Worm (Caenorhabditis elegans) whole organism, L4 larva: ENCODE results near the gene ZC477.7.

ENCODE experiments used
- ZK546.5 ChIP-seq, 2 experiments: sonication (generic microtip); optimal IDR thresholded peaks; 2 replicates each; lab custom pipeline; 2017; ENCODE audit warnings: missing biosample characterization in 2 of 2, missing genetic modification characterization in 2 of 2
- lin-1 ChIP-seq: fragments of 200-800 bp; sonication (Bioruptor generic); IDR thresholded peaks from 2 replicates; pipeline ENCODE4 v1.3.6; 2022; ENCODE audit warnings: missing genetic modification reagents, missing genetic modification characterization, missing compliant biosample characterization
- lir-3 ChIP-seq: sonication (generic microtip); optimal IDR thresholded peaks from 2 replicates; lab custom pipeline; 2016; ENCODE audit warnings: mild to moderate bottlenecking, missing genetic modification characterization, missing compliant biosample characterization
- nhr-102 ChIP-seq: sonication (generic microtip); optimal IDR thresholded peaks from 2 replicates; lab custom pipeline; 2016; ENCODE audit warnings: mild to moderate bottlenecking, missing genetic modification characterization, moderate library complexity, missing compliant biosample characterization
- unc-39 ChIP-seq: sonication (generic microtip); optimal IDR thresholded peaks from 2 replicates; lab custom pipeline; 2017; ENCODE audit warnings: missing biosample characterization, missing genetic modification characterization

ce11 chrIV:7062697-7063096, 48.6 kb downstream of the ZC477.7 start:
- no peak for TF ChIP-seq nhr-102 (tag; lab: Kevin White, UChicago)
- TF ChIP-seq ZK546.5 (tag; optimal IDR thresholded peaks at IDR 0.05; lab: Kevin White, UChicago), result no peak
- no peak for TF ChIP-seq lir-3 (tag; lab: Kevin White, UChicago)
- TF ChIP-seq unc-39, result no peak
- TF ChIP-seq lin-1, result no peak
